Worm (Caenorhabditis elegans) whole organism, midembryonic: ENCODE measurements around the gene ugt-19.

ENCODE experiments used
- T22C8.4 ChIP-seq: fragments of 200-800 bp; sonication (Bioruptor generic); IDR thresholded peaks from 2 replicates; pipeline ENCODE4 v1.3.6; 2022; ENCODE audit warnings: missing genetic modification characterization, missing compliant biosample characterization
- cog-1 ChIP-seq: sonication (generic microtip); optimal IDR thresholded peaks from 2 replicates; lab custom pipeline; 2016; ENCODE audit warnings: missing genetic modification characterization, missing compliant biosample characterization
- flt-1 ChIP-seq: fragments of 200-800 bp; sonication (Bioruptor generic); IDR thresholded peaks from 2 replicates; pipeline ENCODE4 v1.3.6; 2022; ENCODE audit warnings: missing genetic modification characterization, missing compliant biosample characterization
- klf-2 ChIP-seq: fragments of 200-800 bp; sonication (Bioruptor generic); conservative IDR thresholded peaks from 2 replicates; pipeline ENCODE4 v1.3.6; 2022; ENCODE audit warnings: missing genetic modification reagents, missing genetic modification characterization, missing compliant biosample characterization
- med-1 ChIP-seq: sonication (generic microtip); optimal IDR thresholded peaks from 2 replicates; lab custom pipeline; 2017; ENCODE audit warnings: missing genetic modification characterization, mild to moderate bottlenecking, missing compliant biosample characterization, antibody characterized with exemption, missing genetic modification reagents; ENCODE audit not compliant: insufficient read depth
- ref-1 ChIP-seq: fragments of 200-800 bp; sonication (Bioruptor generic); conservative IDR thresholded peaks from 2 replicates; pipeline ENCODE4 v1.3.6; 2022; ENCODE audit warnings: missing genetic modification reagents, missing genetic modification characterization, missing compliant biosample characterization
- tab-1 ChIP-seq: fragments of 200-800 bp; sonication (Bioruptor generic); IDR thresholded peaks from 2 replicates; pipeline ENCODE4 v1.3.6; 2022; ENCODE audit warnings: missing genetic modification characterization, missing compliant biosample characterization
- ztf-23 ChIP-seq: fragments of 200-800 bp; sonication (Bioruptor generic); IDR thresholded peaks from 2 replicates; pipeline ENCODE4 v1.3.6; 2022; ENCODE audit warnings: missing genetic modification reagents, missing genetic modification characterization, missing compliant biosample characterization
- ztf-29 ChIP-seq: fragments of 200-800 bp; sonication (Bioruptor generic); IDR thresholded peaks from 2 replicates; pipeline ENCODE4 v1.3.6; 2022; ENCODE audit warnings: missing genetic modification reagents, missing genetic modification characterization, missing compliant biosample characterization

DNA sequence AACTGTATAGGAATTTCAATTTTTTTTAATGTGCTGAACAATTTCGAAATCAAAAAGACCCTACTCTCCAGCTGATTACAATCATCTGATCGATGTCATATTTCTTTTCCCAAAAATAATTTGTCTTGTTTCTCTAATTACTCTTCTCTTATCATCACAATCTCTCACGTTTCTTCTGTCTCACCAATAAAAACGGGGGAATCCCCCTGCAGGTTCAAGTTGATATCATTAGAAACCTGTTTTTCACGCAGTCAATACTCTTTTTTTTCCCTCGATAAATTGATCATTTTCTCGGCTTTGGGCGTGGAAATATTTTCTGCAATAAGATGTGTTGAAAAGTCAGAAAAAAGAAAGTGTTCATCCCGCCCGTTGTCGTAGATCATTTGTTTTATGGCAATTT, 20.0 kb upstream of the ugt-19 start:
- TF ChIP-seq med-1 (GFP tag; lab: Kevin White, UChicago), result no peak
- no peak for TF ChIP-seq ztf-29 (GFP tag; lab: Robert Waterston, UW)
- no peak for TF ChIP-seq klf-2 (GFP tag; lab: Robert Waterston, UW)
- no peak for TF ChIP-seq flt-1 (GFP tag; lab: Robert Waterston, UW)
- TF ChIP-seq ztf-23, result no peak
- TF ChIP-seq tab-1, result no peak
- no peak for TF ChIP-seq ref-1
- TF ChIP-seq T22C8.4 (GFP tag; lab: Robert Waterston, UW), result no peak
- TF ChIP-seq cog-1, result no peak
